Fruit fly (Drosophila melanogaster) whole organism, adult: ENCODE results near the gene SdhC.

Experiments used
- CG5204 ChIP-seq: fragments of 200-800 bp; sonication (Bioruptor generic); optimal IDR thresholded peaks from 2 replicates; lab custom pipeline; 2016; ENCODE audit warnings: missing biosample characterization, missing genetic modification characterization
- CG7045 ChIP-seq: fragments of 200-800 bp; sonication (Bioruptor generic); optimal IDR thresholded peaks from 2 replicates; lab custom pipeline; 2017; ENCODE audit warnings: missing biosample characterization, mild to moderate bottlenecking, missing genetic modification characterization
- CG7101 ChIP-seq: fragments of 200-800 bp; sonication (Bioruptor generic); optimal IDR thresholded peaks from 2 replicates; lab custom pipeline; 2018; ENCODE audit warnings: missing biosample characterization, mild to moderate bottlenecking, missing genetic modification characterization, moderate library complexity
- Hr96 ChIP-seq: fragments of 200-800 bp; sonication (Bioruptor generic); optimal IDR thresholded peaks from 2 replicates; lab custom pipeline; 2016; ENCODE audit warnings: missing biosample characterization, missing genetic modification characterization
- cnc ChIP-seq, 2 experiments: fragments of >200 bp; optimal IDR thresholded peaks; 2 replicates each; lab custom pipeline; 2017

dm6 chr3R:11245803-11246202, 36.2 kb upstream of the SdhC start:
- no peak for TF ChIP-seq CG7101 (tag; lab: Kevin White, UChicago)
- TF ChIP-seq CG7045 (GFP tag; lab: Kevin White, UChicago) = no peak
- no peak for TF ChIP-seq CG5204 (GFP tag; lab: Kevin White, UChicago)
- no peak for TF ChIP-seq cnc (optimal IDR thresholded peaks at IDR 0.05; lab: Kevin White, UChicago)
- TF ChIP-seq Hr96 (GFP tag; lab: Kevin White, UChicago) = no peak
